Worm (Caenorhabditis elegans): ENCODE results near the gene C29E4.9.

C29E4.9 gene

ce11 chrIII:7913488-7913887 is 43.4 kb downstream of the C29E4.9 start, which contains the start of gene ZK688.12:
ZK688.12 (minus strand) TSS chrIII:7913588.
- TF ChIP-seq klf-2 (GFP tag; conservative IDR thresholded peaks at IDR 0.05) (no peak), flt-1 (GFP tag; IDR thresholded peaks at IDR 0.05) (no peak), cog-1 (tag; optimal IDR thresholded peaks at IDR 0.05) (no peak), ref-1 (GFP tag; conservative IDR thresholded peaks at IDR 0.05) (no peak), ztf-29 (GFP tag; IDR thresholded peaks at IDR 0.05) (no peak), tab-1 (GFP tag; IDR thresholded peaks at IDR 0.05) (no peak), ztf-23 (GFP tag; IDR thresholded peaks at IDR 0.05) (no peak), T22C8.4 (GFP tag; IDR thresholded peaks at IDR 0.05) (no peak), med-1 (GFP tag; optimal IDR thresholded peaks at IDR 0.05; ENCODE audit: insufficient read depth) (no peak)

- TF ChIP-seq tab-1 (GFP tag; IDR thresholded peaks at IDR 0.05) (no peak), ztf-23 (GFP tag; IDR thresholded peaks at IDR 0.05) (no peak), ref-1 (GFP tag; conservative IDR thresholded peaks at IDR 0.05) (no peak), flt-1 (GFP tag; IDR thresholded peaks at IDR 0.05) (no peak), cog-1 (tag; optimal IDR thresholded peaks at IDR 0.05) (no peak), T22C8.4 (GFP tag; IDR thresholded peaks at IDR 0.05) (no peak), med-1 (GFP tag; optimal IDR thresholded peaks at IDR 0.05; ENCODE audit: insufficient read depth) (no peak)
Observed at ce11 chrIII:7911621-7912020, 45.2 kb downstream of the C29E4.9 start, which contains the start of gene ZK688.7. ZK688.7 (minus strand) TSS chrIII:7911634.

ce11 chrIII:7909263-7909662 is 47.6 kb downstream of the C29E4.9 start, which contains the start of gene ZK688.1:
ZK688.1 (plus strand) TSS chrIII:7909563.
- TF ChIP-seq med-1 (GFP tag; optimal IDR thresholded peaks at IDR 0.05; ENCODE audit: insufficient read depth), result no peak
- TF ChIP-seq ref-1 (GFP tag; conservative IDR thresholded peaks at IDR 0.05), result no peak
- no peak for TF ChIP-seq T22C8.4 (GFP tag; IDR thresholded peaks at IDR 0.05)
- TF ChIP-seq tab-1 (GFP tag; IDR thresholded peaks at IDR 0.05), result no peak
- no peak for TF ChIP-seq ztf-23 (GFP tag; IDR thresholded peaks at IDR 0.05)
- TF ChIP-seq klf-2 (GFP tag; conservative IDR thresholded peaks at IDR 0.05), result no peak
- TF ChIP-seq cog-1 (tag; optimal IDR thresholded peaks at IDR 0.05), result no peak
- TF ChIP-seq flt-1 (GFP tag; IDR thresholded peaks at IDR 0.05), result no peak
- no peak for TF ChIP-seq ztf-29 (GFP tag; IDR thresholded peaks at IDR 0.05)

ce11 chrIII:7907515-7907914 is 49.4 kb downstream of the C29E4.9 start, which contains the start of gene pcp-5:
pcp-5 (minus strand) TSS chrIII:7907615.
- TF ChIP-seq ztf-23 (GFP tag; IDR thresholded peaks at IDR 0.05) (no peak), med-1 (GFP tag; optimal IDR thresholded peaks at IDR 0.05; ENCODE audit: insufficient read depth) (no peak), cog-1 (tag; optimal IDR thresholded peaks at IDR 0.05) (no peak), T22C8.4 (GFP tag; IDR thresholded peaks at IDR 0.05) (no peak), flt-1 (GFP tag; IDR thresholded peaks at IDR 0.05) (no peak)

All from whole organism, midembryonic.